Worm (Caenorhabditis elegans) whole organism, L4 larva: ENCODE data around the gene K08C7.4.

Experiments used
- nhr-28 ChIP-seq: fragments of 150-350 bp; optimal IDR thresholded peaks from 2 replicates; lab custom pipeline; 2014; ENCODE audit warnings: missing biosample characterization, missing genetic modification characterization
- pqm-1 ChIP-seq: sonication (generic microtip); optimal IDR thresholded peaks from 2 replicates; lab custom pipeline; 2017; ENCODE audit warnings: missing biosample characterization, missing genetic modification characterization
- zip-2 ChIP-seq: fragments of 150-350 bp; optimal IDR thresholded peaks from 2 replicates; lab custom pipeline; 2014; ENCODE audit warnings: missing biosample characterization, missing genetic modification characterization

DNA sequence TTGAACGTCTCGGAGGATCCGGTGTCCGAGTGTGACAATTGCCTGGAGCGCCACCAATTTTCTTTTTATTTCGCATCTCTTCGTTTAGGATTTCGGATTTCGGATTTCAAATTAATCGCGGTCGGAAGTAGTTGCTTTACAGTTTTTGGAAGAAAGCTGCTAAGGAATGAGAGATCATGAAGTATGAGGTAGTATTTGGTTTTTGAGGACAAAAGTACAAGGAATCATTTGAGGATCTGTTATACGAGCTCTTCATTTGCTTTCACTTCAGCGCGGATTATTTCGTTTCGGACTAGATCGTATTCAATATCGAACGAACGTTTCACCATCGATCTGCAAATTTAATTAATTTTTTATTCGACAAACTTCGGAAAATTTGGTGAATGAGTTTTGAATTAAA is 19.4 kb upstream of the K08C7.4 start, which contains the start of gene R102.11:
- no peak for TF ChIP-seq nhr-28 (tag; lab: Kevin White, UChicago)
- TF ChIP-seq pqm-1 (tag; lab: Kevin White, UChicago): no peak
- no peak for TF ChIP-seq zip-2 (tag; lab: Kevin White, UChicago)
